Worm (Caenorhabditis elegans) whole organism, L1 larva: ENCODE data around the gene C55A1.4.
"Not testable (repeated sequence)": the region's sequence is repeated elsewhere in the genome, so short reads cannot be mapped to it uniquely, and the experiment has no call there.

Experiments used
- ces-1 ChIP-seq: fragments of 150-350 bp; optimal IDR thresholded peaks from 2 replicates; lab custom pipeline; 2014; ENCODE audit warnings: missing biosample characterization, missing genetic modification reagents, missing genetic modification characterization
- isw-1 ChIP-seq: fragments of 200-800 bp; sonication (Bioruptor generic); IDR thresholded peaks from 2 replicates; pipeline ENCODE4 v1.3.6; 2022; ENCODE audit warnings: missing genetic modification characterization, missing compliant biosample characterization
- lin-14 ChIP-seq: fragments of 200-800 bp; sonication (Bioruptor generic); optimal IDR thresholded peaks from 2 replicates; lab custom pipeline; 2018; ENCODE audit warnings: mild to moderate bottlenecking, missing genetic modification characterization, moderate library complexity, missing compliant biosample characterization
- lin-39 ChIP-seq: fragments of 150-350 bp; optimal IDR thresholded peaks from 2 replicates; lab custom pipeline; 2014; ENCODE audit warnings: missing biosample characterization, missing genetic modification reagents, missing genetic modification characterization
- mef-2 ChIP-seq: fragments of 150-350 bp; optimal IDR thresholded peaks from 2 replicates; lab custom pipeline; 2014; ENCODE audit warnings: missing biosample characterization, missing genetic modification characterization
- mep-1 ChIP-seq: fragments of 150-350 bp; optimal IDR thresholded peaks from 2 replicates; lab custom pipeline; 2014; ENCODE audit warnings: missing biosample characterization, missing genetic modification characterization
- nhr-90 ChIP-seq: sonication (generic microtip); optimal IDR thresholded peaks from 2 replicates; lab custom pipeline; 2016; ENCODE audit warnings: mild to moderate bottlenecking, missing genetic modification characterization, missing compliant biosample characterization; ENCODE audit not compliant: poor library complexity
- pax-3 ChIP-seq: fragments of 200-800 bp; sonication (Bioruptor generic); optimal IDR thresholded peaks from 2 replicates; lab custom pipeline; 2018; ENCODE audit warnings: mild to moderate bottlenecking, missing genetic modification characterization, moderate library complexity, missing compliant biosample characterization
- rnt-1 ChIP-seq: sonication (generic microtip); optimal IDR thresholded peaks from 2 replicates; lab custom pipeline; 2016; ENCODE audit warnings: mild to moderate bottlenecking, missing genetic modification characterization, moderate library complexity, missing compliant biosample characterization
- unc-62 ChIP-seq: fragments of 150-350 bp; optimal IDR thresholded peaks from 2 replicates; lab custom pipeline; 2014; ENCODE audit warnings: missing biosample characterization, missing genetic modification reagents, missing genetic modification characterization
- ztf-4 ChIP-seq: fragments of 150-350 bp; optimal IDR thresholded peaks from 2 replicates; lab custom pipeline; 2014; ENCODE audit warnings: missing biosample characterization, missing genetic modification characterization

C55A1.4 gene

DNA sequence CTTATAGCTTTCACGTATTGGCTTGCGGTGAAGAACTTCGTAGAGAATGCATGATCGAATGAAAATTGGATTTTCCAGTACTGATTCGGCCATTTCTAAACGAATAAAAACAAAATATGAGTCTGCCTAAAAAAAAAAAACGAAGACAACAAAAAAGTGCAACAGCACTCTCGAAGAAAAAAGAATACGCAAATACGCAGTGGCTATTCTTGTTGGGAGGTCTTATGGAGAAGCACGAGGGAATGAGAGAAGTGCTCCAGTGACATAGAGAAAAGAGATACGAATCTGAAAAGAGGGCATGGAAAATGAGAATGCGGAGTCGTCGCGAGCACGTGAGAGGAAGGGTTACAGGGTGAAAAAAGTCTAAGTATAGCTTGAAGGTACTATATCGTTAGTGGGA is 40.8 kb downstream of the C55A1.4 start, which contains the start of gene fbxa-152:
Gene fbxa-152 (minus strand): TSS at position 101 of the 400 bp plus-strand sequence.
- TF ChIP-seq isw-1 (GFP tag; lab: Robert Waterston, UW) (no peak), lin-14 (GFP tag; lab: Kevin White, UChicago) (peak; percentile 22)

DNA sequence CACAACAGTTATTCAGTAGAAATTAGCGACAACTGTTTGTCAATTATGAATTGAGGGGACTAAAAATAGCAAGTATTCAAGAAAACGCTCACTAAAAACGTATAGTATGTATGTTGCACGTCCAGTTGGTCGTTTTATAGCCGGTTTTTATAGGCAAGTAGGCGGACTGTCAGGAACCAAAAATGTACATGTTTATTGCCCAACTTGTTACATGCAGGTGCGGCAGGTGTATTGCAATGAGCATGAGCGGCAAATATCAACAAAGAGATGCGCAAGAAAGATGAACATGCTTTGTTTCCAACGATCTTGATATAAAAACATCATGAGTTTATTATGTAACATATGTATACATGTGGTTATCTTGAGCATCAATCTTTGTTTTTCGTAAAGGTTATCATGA is 43.3 kb downstream of the C55A1.4 start, which contains the start of gene B0391.14:
Gene B0391.14 (minus strand): TSS at position 101 of the 400 bp plus-strand sequence.
- not testable (repeated sequence) for TF ChIP-seq ztf-4; rnt-1 (tag; lab: Kevin White, UChicago); pax-3

DNA sequence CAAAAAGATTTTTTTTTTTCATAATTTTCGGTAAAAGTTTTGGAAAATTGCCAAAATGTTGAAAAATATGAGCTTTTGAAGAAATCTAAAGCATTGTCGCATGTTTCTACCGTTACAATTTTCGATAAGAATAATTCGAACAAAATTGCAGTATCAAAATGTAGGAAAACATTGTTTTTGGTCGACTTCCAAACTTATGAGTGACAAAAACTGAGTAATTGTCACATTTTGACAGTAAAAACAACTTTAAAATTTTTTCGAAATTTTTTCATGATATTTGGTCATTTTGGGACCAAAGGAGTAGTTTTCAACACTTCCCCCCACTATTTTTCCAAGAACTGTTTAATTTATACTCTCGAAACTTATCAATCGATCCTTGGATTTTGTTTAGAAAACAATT is 48.5 kb downstream of the C55A1.4 start, which contains the start of gene fbxa-139:
Gene fbxa-139 (minus strand): TSS at position 101 of the 400 bp plus-strand sequence.
- TF ChIP-seq mef-2 (tag; lab: Kevin White, UChicago) (no peak), nhr-90 (tag; lab: Kevin White, UChicago) (no peak), unc-62 (GFP tag; lab: Kevin White, UChicago) (no peak), mep-1 (tag; lab: Kevin White, UChicago) (no peak), lin-39 (tag; lab: Kevin White, UChicago) (no peak), ces-1 (GFP tag; lab: Kevin White, UChicago) (no peak)
